Worm (Caenorhabditis elegans): Measurements from ENCODE around the gene srd-11.

srd-11 gene

DNA sequence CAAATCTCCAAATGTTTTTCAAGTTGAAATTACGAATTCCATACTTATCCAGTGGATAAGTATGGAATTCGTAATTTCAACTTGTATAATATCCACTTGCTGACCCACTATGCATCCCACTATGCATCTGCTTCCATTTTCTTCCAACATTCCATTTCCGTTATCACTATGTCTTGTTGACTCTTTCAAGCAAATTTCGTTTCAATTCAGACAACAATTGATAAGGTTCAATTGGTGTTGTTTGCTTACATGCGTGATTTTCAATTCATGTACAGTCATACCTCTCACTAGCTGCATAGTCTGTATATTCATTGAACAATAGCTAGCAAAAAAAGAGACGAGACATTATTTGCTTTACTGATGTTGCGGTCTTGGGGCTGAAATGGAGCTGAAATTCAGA is 42.8 kb downstream of the srd-11 start:
- TF ChIP-seq ets-7 (tag; optimal IDR thresholded peaks at IDR 0.05): no peak
- TF ChIP-seq tra-4 (tag; optimal IDR thresholded peaks at IDR 0.05): no peak
- no peak for TF ChIP-seq hmbx-1 (tag; optimal IDR thresholded peaks at IDR 0.05)
- TF ChIP-seq sea-1 (GFP tag; conservative IDR thresholded peaks at IDR 0.05): no peak
- no peak for TF ChIP-seq flt-1 (GFP tag; IDR thresholded peaks at IDR 0.05)
- TF ChIP-seq hnd-1 (tag; optimal IDR thresholded peaks at IDR 0.05): no peak

DNA sequence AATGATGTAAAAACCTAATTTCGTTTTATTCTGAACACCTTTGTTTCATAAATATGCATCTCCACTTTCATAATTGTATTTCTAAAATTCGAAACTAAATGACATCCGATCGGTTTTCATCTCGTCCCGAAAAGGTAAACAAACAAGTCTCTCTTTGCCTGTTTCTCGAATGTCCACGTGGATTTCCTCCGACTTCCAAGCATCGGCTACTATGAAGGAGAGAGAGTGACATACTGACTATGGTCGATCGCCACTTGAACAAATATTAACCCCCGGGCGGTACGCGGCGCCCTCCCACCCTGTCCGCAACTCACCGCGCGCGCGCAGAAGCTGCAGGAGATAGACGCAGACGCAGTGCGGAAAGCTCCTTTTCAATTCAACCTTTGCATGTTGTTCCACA is 43.8 kb downstream of the srd-11 start:
- TF ChIP-seq hnd-1 (tag; optimal IDR thresholded peaks at IDR 0.05) (no peak), tra-4 (tag; optimal IDR thresholded peaks at IDR 0.05) (no peak), ceh-13 (GFP tag; optimal IDR thresholded peaks at IDR 0.05) (no peak), sea-1 (GFP tag; conservative IDR thresholded peaks at IDR 0.05) (no peak), ama-1 (optimal IDR thresholded peaks at IDR 0.05) (no peak), hmg-4 (GFP tag; optimal IDR thresholded peaks at IDR 0.05) (no peak), ets-7 (tag; optimal IDR thresholded peaks at IDR 0.05) (no peak), B0310.2 (tag; optimal IDR thresholded peaks at IDR 0.05) (no peak), tbx-11 (GFP tag; IDR thresholded peaks at IDR 0.05) (no peak)

DNA sequence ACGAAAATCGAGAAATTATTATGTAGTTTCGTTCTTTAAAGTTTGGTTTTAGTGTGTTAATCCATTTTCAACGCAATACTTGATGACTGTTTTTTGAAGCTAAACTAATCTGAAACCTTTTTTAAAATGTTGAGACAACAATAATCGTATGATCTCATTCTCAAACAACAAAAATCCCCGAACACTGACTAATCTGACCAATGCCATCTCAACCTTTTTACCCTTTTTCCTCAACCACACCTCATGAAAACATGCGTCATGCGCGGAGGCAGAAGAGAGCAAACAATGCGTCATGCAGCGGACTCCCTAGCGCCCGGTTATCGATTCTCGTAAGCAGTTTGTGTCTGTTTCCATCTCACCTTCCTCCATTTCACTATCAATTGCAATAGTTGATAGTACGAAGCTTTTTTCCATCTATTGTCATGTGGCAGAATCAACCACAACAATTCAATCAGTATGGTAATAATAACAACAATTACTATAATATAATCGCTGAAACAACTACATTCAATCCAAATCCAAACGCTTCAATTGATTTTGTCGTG is 47.9 kb downstream of the srd-11 start, which contains the start of gene C50B8.4:
TSS of gene C50B8.4 (plus strand) at position 299 of the 545 bp plus-strand sequence.
- TF ChIP-seq hmg-4 (GFP tag; optimal IDR thresholded peaks at IDR 0.05) (no peak), pes-1 (GFP tag; IDR thresholded peaks at IDR 0.05) (no peak), F13C5.2 (tag; optimal IDR thresholded peaks at IDR 0.05) (no peak), hnd-1 (tag; optimal IDR thresholded peaks at IDR 0.05) (no peak), ets-7 (tag; optimal IDR thresholded peaks at IDR 0.05) (no peak), tbx-37 (GFP tag; conservative IDR thresholded peaks at IDR 0.05) (no peak)

DNA sequence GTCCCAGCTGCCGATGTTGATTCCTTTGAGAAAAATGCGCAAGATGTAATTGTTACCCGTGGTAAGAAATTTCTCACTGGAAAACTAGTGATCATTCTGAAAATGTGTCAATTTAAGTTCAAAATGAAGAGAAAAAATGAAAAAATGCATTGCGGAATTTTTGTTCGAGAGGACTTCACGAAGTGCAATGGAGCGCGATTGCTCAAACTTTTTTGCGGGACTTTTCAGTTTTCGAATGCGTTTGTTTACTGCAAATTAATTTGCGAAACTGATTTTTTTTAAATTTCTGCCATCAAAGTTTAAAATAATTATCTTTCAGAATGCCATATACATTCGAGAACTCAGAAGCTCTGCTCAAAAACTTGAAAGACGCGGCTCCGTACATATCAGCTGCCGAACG is 51.1 kb downstream of the srd-11 start, which contains the start of the genes nuaf-1 and bir-2:
TSS of gene nuaf-1 (minus strand) at position 98 of the 400 bp plus-strand sequence.
TSS of gene bir-2 (plus strand) at position 318 of the 400 bp plus-strand sequence.
- no peak for TF ChIP-seq sea-1 (GFP tag; conservative IDR thresholded peaks at IDR 0.05)
- TF ChIP-seq flt-1 (GFP tag; IDR thresholded peaks at IDR 0.05): no peak
- TF ChIP-seq hnd-1 (tag; optimal IDR thresholded peaks at IDR 0.05): no peak
- TF ChIP-seq B0310.2 (tag; optimal IDR thresholded peaks at IDR 0.05): no peak
- TF ChIP-seq ets-7 (tag; optimal IDR thresholded peaks at IDR 0.05): no peak
- TF ChIP-seq ama-1 (optimal IDR thresholded peaks at IDR 0.05): no peak
- TF ChIP-seq F13C5.2 (tag; optimal IDR thresholded peaks at IDR 0.05): no peak
- TF ChIP-seq tbx-37 (GFP tag; conservative IDR thresholded peaks at IDR 0.05): no peak
- TF ChIP-seq pes-1 (GFP tag; IDR thresholded peaks at IDR 0.05): no peak
- TF ChIP-seq ceh-36 (tag; optimal IDR thresholded peaks at IDR 0.05): no peak
- TF ChIP-seq hmg-4 (GFP tag; optimal IDR thresholded peaks at IDR 0.05): no peak

Measured in whole organism, early embryonic.